Worm (Caenorhabditis elegans): ENCODE results near the gene E02H9.7.

- TF ChIP-seq pros-1 (tag; optimal IDR thresholded peaks at IDR 0.05) (no peak), fkh-6 (tag; optimal IDR thresholded peaks at IDR 0.05) (no peak)
Measured at ce11 chrIII:2487046-2487760, 41.7 kb upstream of the E02H9.7 start, which contains the start of gene Y54F10AL.1.
